Worm (Caenorhabditis elegans): ENCODE measurements around the gene djr-1.1.

djr-1.1 gene

DNA sequence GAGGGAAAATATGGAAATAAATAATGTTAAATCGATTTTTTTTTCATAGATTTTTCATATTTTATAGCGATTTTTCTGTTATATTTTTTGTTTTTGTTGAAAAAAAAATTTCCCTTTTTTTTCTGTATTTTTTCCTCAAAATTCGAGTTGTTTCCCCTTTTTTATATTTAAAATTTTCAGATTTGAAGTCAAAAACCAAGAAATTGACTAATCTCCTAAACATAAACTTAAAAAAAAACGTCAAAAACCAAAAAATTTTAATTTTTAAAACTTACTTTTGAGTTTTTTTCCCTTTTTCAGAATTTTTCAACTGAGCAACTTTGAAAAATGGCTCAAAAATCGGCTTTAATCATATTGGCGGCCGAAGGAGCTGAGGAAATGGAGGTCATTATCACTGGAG lies at the start of gene djr-1.1:
djr-1.1 (plus strand) TSS at position 301 of the 400 bp plus-strand sequence.
- no peak for TF ChIP-seq W03F9.2 (tag; optimal IDR thresholded peaks at IDR 0.05)
- no peak for TF ChIP-seq him-1 (tag; optimal IDR thresholded peaks at IDR 0.05)
- no peak for TF ChIP-seq dao-5 (tag; optimal IDR thresholded peaks at IDR 0.05)

DNA sequence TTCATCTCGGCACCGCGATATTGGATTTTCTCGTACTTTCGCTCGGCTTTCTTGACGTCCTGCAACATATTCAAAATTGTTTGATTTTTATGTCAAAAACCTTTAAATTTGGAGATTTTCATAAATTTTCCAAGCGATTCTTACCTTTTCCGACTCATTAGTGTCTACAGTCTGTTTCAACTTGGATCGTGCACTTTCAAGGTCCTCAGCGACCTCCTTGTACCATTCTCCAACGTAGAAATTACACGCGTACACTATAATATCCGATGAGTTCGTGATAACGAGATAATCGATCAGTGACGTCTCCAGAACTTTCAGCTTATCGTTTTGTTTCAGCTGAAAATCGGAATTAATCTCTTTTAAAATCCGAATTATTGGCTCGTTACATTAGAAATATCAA lies 42.6 kb upstream of the djr-1.1 start:
- no peak for TF ChIP-seq W03F9.2 (tag; optimal IDR thresholded peaks at IDR 0.05)
- no peak for TF ChIP-seq dao-5 (tag; optimal IDR thresholded peaks at IDR 0.05)
- no peak for TF ChIP-seq him-1 (tag; optimal IDR thresholded peaks at IDR 0.05)

DNA sequence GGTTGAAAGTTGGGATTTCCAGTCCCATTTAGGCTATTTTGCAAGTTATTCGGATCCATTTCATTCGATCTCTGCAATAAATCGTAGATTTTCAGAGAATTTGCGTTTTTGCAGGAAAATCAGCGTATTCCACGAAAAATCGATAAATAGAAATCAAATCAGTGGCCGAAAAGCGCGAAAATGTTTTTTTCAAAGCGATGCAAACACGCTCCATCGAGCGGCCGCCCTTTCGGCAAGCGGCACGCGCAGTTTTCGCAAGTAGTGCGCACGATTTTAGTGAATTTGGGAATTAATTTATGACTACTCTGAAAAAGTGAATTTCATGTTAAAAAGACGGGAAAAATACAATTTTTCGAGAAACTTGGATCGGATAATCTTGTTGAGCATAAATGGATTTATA lies 35.3 kb upstream of the djr-1.1 start:
- peak; percentile 49 for TF ChIP-seq him-1 (tag; optimal IDR thresholded peaks at IDR 0.05)
- TF ChIP-seq dao-5 (tag; optimal IDR thresholded peaks at IDR 0.05): peak; percentile 32
- TF ChIP-seq W03F9.2 (tag; optimal IDR thresholded peaks at IDR 0.05): peak; percentile 93

DNA sequence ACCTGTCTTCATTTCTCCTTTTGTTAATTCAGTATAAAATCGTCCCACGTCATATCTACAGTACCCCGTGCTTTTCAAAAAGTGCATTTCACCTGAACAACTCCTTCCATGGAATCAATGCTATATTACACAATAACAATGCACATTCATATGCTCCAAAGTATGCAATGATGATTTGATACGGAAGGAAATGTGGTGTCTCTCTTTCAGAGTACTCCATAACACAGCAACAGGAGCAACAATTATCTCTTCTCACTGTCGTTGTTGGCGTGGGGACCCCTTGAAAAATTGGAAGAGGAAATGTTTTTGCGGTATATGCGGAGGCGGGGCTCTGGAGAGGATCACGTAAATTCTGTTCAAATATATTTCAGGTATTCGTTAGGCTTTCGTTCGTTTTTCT lies 32.9 kb upstream of the djr-1.1 start, which contains the start of gene cat-2:
cat-2 (plus strand) TSS at position 301 of the 400 bp plus-strand sequence.
- TF ChIP-seq him-1 (tag; optimal IDR thresholded peaks at IDR 0.05) (no peak), W03F9.2 (tag; optimal IDR thresholded peaks at IDR 0.05) (no peak), dao-5 (tag; optimal IDR thresholded peaks at IDR 0.05) (no peak)

DNA sequence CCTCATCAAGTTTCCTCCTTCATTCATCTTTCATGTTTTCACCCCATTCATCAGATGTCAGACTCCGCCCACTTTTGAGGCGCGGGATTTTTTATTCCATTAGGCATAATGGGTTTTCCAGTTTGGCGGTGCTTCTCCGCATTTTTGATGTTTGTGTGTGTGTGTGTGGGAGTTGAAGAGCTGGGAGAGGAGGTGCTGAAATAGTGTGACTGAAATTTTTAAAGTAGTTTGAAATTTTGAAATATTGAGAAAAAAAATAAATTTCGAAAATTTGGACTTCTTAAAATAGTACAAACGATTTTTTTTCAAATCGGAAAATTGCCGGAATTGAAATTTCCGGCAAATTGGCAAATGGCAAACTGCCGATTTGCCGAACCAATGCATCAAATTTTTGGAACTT lies 26.8 kb upstream of the djr-1.1 start, which contains the start of gene scc-2:
scc-2 (minus strand) TSS at position 101 of the 400 bp plus-strand sequence.
- TF ChIP-seq dao-5 (tag; optimal IDR thresholded peaks at IDR 0.05): no peak
- TF ChIP-seq W03F9.2 (tag; optimal IDR thresholded peaks at IDR 0.05): no peak
- TF ChIP-seq him-1 (tag; optimal IDR thresholded peaks at IDR 0.05): no peak

DNA sequence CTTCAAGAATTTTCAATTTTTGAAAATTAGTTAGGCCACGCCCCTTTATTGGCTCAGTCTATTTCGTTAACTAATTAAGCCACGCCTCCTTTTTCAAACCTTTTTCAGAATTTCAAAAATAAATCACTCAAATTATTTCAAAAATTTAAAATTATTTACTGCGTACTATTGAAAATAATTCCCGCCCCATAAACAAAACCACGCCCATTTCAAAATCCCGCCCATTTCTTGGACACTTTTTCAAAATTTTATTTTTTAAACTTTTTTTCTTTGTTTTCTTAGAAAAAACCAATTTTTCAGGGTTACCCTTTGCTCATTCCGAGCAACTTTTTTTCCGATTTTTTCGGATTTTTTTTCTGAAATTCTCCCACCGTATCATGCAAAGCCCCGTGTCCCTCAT lies 26.3 kb upstream of the djr-1.1 start, which contains the start of gene B0432.14:
B0432.14 (plus strand) TSS at position 301 of the 400 bp plus-strand sequence.
- TF ChIP-seq W03F9.2 (tag; optimal IDR thresholded peaks at IDR 0.05): no peak
- TF ChIP-seq him-1 (tag; optimal IDR thresholded peaks at IDR 0.05): no peak
- no peak for TF ChIP-seq dao-5 (tag; optimal IDR thresholded peaks at IDR 0.05)

DNA sequence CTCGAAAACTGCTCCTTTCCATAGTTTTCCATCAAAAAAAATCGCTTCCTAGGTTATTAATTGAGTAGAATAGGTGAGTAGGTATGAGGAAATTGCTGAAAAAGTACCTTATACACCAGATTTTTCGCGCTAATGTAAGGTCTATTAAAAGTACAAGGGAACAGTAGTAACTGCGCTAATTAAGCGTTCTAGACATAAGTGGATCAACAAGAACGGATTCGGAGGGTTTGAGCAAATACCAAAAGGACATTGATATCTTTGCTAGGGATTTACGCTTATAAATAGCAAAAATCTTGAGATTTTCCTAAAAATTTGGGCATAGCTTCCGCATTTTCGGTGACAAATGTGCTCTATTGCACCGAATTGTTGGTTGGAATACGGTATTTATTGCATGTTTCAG lies 16.5 kb upstream of the djr-1.1 start, which contains the start of gene B0432.7:
B0432.7 (minus strand) TSS at position 101 of the 400 bp plus-strand sequence.
- no peak for TF ChIP-seq W03F9.2 (tag; optimal IDR thresholded peaks at IDR 0.05)
- TF ChIP-seq dao-5 (tag; optimal IDR thresholded peaks at IDR 0.05): no peak
- TF ChIP-seq him-1 (tag; optimal IDR thresholded peaks at IDR 0.05): no peak

DNA sequence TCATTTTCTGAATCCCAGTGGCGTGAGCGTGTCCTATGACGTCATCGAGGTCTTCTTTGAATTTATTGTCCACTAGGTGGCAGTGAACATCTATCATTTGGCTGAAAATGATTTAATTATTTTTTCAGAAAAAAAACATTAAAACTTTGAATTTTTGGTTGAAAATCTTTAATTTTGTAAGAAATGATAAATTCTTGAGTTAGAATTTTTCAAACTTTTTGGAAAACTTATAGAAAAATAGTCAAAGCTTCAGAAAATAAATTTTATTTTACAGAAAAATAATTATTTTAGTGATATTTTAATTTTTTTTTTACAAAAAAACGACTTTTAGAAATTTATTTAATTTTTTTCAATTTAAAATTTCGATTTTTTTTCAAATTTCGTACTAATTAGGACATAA lies 11.7 kb upstream of the djr-1.1 start, which contains the start of gene B0432.8:
B0432.8 (minus strand) TSS at position 101 of the 400 bp plus-strand sequence.
- TF ChIP-seq him-1 (tag; optimal IDR thresholded peaks at IDR 0.05) (no peak), W03F9.2 (tag; optimal IDR thresholded peaks at IDR 0.05) (no peak), dao-5 (tag; optimal IDR thresholded peaks at IDR 0.05) (no peak)

DNA sequence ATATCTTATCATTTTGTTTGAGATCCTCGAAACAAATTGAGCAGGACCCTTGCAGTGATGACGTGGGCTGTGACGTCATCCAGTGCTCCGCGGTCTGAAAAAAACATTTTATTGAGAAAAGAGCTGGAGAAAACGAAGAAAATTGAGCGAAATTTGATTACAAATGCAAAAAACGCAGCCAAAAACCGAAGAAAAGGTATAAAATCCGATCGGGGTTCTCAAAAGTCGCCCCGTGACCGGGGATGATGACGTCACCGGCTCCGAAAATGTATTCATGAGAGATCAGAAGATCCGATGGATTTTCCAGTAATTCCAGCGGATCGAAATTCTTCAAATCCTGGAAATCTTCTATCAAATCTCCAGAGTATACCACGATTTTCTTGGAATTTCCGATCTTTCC lies 7.9 kb upstream of the djr-1.1 start, which contains the start of gene trul-1:
trul-1 (minus strand) TSS at position 101 of the 400 bp plus-strand sequence.
- TF ChIP-seq dao-5 (tag; optimal IDR thresholded peaks at IDR 0.05): no peak
- no peak for TF ChIP-seq him-1 (tag; optimal IDR thresholded peaks at IDR 0.05)
- no peak for TF ChIP-seq W03F9.2 (tag; optimal IDR thresholded peaks at IDR 0.05)

DNA sequence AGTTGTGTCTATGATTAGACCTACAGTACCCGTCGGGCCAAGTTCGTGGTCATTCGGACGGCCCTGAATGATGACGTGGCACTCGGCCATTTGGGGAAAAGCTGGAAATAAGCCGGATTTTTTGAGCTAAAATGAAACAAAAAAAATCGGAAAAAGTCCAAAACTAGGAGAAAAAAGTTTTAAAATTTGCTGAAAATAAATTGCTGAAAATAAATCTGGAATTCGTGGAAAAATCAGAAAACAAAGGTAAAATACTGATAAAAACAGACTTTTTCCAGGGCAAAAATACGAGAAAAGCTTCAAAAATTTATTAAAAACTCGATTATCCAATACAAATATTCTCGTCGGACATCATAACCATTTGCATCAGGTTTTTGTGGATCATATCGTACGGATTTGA lies 6.8 kb upstream of the djr-1.1 start, which contains the start of gene B0432.9:
B0432.9 (minus strand) TSS at position 101 of the 400 bp plus-strand sequence.
- TF ChIP-seq dao-5 (tag; optimal IDR thresholded peaks at IDR 0.05) (no peak), him-1 (tag; optimal IDR thresholded peaks at IDR 0.05) (no peak), W03F9.2 (tag; optimal IDR thresholded peaks at IDR 0.05) (no peak)

DNA sequence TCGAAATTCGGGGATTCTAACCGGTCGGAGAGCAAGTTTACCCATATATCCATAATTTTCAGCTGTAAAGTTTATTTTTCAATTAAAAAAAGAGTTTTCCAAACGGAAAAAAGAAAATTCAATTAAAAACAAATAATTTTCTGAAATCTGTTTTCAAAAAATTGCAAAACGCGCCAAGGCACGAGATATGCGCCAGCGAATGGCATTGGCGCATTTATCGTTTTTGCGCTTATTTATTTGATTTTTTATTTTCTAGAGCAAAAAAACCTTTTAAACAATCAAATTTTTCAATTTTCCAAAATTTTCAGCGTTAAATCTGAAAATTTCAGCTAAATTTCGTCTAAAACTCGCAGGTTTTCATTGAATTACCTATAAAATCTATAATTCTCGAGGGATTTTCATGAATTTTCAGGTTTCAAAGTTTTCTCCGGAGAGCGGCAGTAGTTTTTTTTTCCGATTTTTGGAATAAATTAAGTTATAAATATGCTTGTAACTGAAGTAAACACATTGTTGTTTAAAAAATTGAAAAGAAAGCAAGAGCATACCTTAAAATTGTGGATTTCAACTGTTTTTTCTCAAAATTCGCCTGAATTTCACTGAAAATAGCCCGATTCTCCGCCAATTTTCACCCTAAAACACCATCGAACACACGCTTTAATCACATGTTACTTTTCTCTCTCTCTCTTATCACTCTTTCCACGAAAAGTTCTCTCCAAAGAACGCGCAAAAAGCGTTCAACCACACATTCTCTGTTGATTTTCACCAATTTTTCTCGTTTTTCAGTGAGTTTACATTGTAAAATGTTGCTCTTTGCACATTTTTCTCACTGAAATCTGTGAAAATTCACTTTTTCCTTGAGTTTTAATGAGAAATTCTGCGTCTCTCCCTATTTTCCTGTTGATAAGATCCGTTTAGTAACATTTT lies 4.5 kb upstream of the djr-1.1 start, which contains the start of gene B0432.10:
B0432.10 (minus strand) TSS at position 649 of the 924 bp plus-strand sequence.
- TF ChIP-seq him-1 (tag; optimal IDR thresholded peaks at IDR 0.05) (no peak), dao-5 (tag; optimal IDR thresholded peaks at IDR 0.05) (no peak), W03F9.2 (tag; optimal IDR thresholded peaks at IDR 0.05) (peak; percentile 84)

DNA sequence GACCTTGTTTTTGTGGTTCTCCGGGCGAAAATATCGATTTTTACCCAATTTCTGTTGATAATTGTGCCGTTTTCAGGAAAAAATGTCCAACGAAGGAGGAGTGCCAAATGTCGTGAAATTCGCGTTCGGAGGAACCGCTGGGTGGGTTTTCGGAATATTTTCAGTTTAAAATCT lies 3.9 kb upstream of the djr-1.1 start, which contains the start of gene misc-1:
misc-1 (plus strand) TSS at position 75 of the 174 bp plus-strand sequence.
- TF ChIP-seq dao-5 (tag; optimal IDR thresholded peaks at IDR 0.05) (no peak), W03F9.2 (tag; optimal IDR thresholded peaks at IDR 0.05) (no peak), him-1 (tag; optimal IDR thresholded peaks at IDR 0.05) (no peak)

DNA sequence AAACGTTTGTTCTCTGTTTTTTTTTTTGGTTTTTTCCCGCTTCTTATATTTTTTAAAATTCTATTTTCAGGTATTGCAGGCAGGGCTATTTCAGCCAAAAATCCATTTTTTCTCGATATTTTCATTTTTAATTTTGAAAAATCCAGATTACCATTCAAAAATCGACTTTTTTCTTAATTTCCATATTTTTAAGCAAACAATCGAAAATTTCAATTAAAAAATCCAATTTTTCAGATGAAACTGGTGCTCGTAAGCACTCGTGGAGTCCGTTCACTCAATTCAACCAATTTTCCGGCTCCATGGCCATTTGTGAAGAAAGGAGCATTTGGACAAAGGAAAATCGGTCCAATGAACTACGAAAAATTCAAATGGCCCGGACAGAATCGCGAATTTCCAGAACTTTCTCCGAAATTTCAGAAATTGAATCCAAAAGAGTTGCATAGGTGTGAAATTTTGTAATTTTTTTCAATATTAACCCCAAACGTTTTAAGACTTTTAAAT lies 1.6 kb upstream of the djr-1.1 start, which contains the start of gene mrpl-41:
mrpl-41 (plus strand) TSS at position 235 of the 501 bp plus-strand sequence.
- no peak for TF ChIP-seq W03F9.2 (tag; optimal IDR thresholded peaks at IDR 0.05)

DNA sequence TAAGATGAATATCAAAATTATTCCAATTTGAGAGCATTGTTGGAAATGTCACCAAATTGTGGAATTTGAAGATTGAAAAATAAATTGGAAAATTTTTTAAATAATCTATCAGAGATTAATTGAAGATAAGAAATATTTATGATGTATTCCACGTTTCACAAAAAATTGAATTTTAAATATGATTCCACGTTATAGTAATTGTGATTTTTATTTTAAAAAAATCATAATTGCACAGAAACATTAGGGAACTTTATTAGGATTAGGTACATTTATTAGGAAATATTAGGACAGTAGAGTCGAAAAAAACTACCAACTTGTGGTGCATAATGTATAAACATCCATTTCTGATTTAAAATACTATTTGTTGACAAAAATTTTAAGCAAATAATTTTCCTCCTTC lies 4.2 kb downstream of the djr-1.1 start, which contains the start of gene B0432.11:
B0432.11 (minus strand) TSS at position 101 of the 400 bp plus-strand sequence.
- TF ChIP-seq him-1 (tag; optimal IDR thresholded peaks at IDR 0.05): no peak
- TF ChIP-seq W03F9.2 (tag; optimal IDR thresholded peaks at IDR 0.05): no peak
- TF ChIP-seq dao-5 (tag; optimal IDR thresholded peaks at IDR 0.05): no peak

Data from whole organism, L4/young adult.